Worm (Caenorhabditis elegans) whole organism, young adult: ENCODE measurements around the gene srx-48.

Source experiments
- B0035.1 ChIP-seq: sonication (generic microtip); optimal IDR thresholded peaks from 2 replicates; lab custom pipeline; 2016; ENCODE audit warnings: missing genetic modification characterization, mild to moderate bottlenecking, missing compliant biosample characterization, missing genotype, missing genetic modification reagents
- B0336.3 ChIP-seq: fragments of 200-800 bp; sonication (Bioruptor generic); IDR thresholded peaks from 2 replicates; pipeline ENCODE4 v1.3.6; 2022; ENCODE audit warnings: missing genetic modification characterization, missing compliant biosample characterization
- F10E7.11 ChIP-seq: sonication (generic microtip); optimal IDR thresholded peaks from 2 replicates; lab custom pipeline; 2017; ENCODE audit warnings: mild to moderate bottlenecking, missing genetic modification characterization, moderate library complexity, missing compliant biosample characterization
- F49E8.2 ChIP-seq: sonication (generic microtip); optimal IDR thresholded peaks from 3 replicates; lab custom pipeline; 2017; ENCODE audit warnings: missing genetic modification characterization, mild to moderate bottlenecking, missing compliant biosample characterization, antibody characterized with exemption, moderate library complexity; ENCODE audit not compliant: insufficient read depth
- F57A8.1 ChIP-seq: fragments of 200-800 bp; sonication (Bioruptor generic); optimal IDR thresholded peaks from 2 replicates; lab custom pipeline; 2018; ENCODE audit warnings: mild to moderate bottlenecking, missing genetic modification characterization, moderate library complexity, missing compliant biosample characterization
- T07F8.4 ChIP-seq: sonication (generic microtip); optimal IDR thresholded peaks from 2 replicates; lab custom pipeline; 2016; ENCODE audit warnings: mild to moderate bottlenecking, missing genetic modification characterization, moderate library complexity, missing compliant biosample characterization
- T26A5.8 ChIP-seq: sonication (generic microtip); optimal IDR thresholded peaks from 2 replicates; lab custom pipeline; 2016; ENCODE audit warnings: missing genetic modification characterization, missing compliant biosample characterization
- Y79H2A.3 ChIP-seq: fragments of 200-800 bp; sonication (Bioruptor generic); conservative IDR thresholded peaks from 2 replicates; pipeline ENCODE4 v1.3.6; 2022; ENCODE audit warnings: missing genetic modification reagents, missing genetic modification characterization, missing compliant biosample characterization
- ZK185.1 ChIP-seq: sonication (generic microtip); optimal IDR thresholded peaks from 2 replicates; lab custom pipeline; 2016; ENCODE audit warnings: mild to moderate bottlenecking, missing genetic modification characterization, missing compliant biosample characterization; ENCODE audit not compliant: poor library complexity, severe bottlenecking
- atf-7 ChIP-seq: sonication (generic microtip); optimal IDR thresholded peaks from 2 replicates; lab custom pipeline; 2017; ENCODE audit warnings: mild to moderate bottlenecking, missing genetic modification characterization, missing compliant biosample characterization
- athp-1 ChIP-seq: sonication (generic microtip); optimal IDR thresholded peaks from 2 replicates; lab custom pipeline; 2017; ENCODE audit warnings: mild to moderate bottlenecking, missing genetic modification characterization, missing compliant biosample characterization
- attf-6 ChIP-seq: fragments of 200-800 bp; sonication (Bioruptor generic); IDR thresholded peaks from 2 replicates; pipeline ENCODE4 v1.3.6; 2022; ENCODE audit warnings: missing genetic modification reagents, missing genetic modification characterization, missing compliant biosample characterization
- bed-1 ChIP-seq: fragments of 200-800 bp; sonication (Bioruptor generic); IDR thresholded peaks from 2 replicates; pipeline ENCODE4 v1.3.6; 2022; ENCODE audit warnings: missing genetic modification reagents, missing genetic modification characterization, missing compliant biosample characterization
- ccch-3 ChIP-seq: fragments of 200-800 bp; sonication (Bioruptor generic); optimal IDR thresholded peaks from 2 replicates; lab custom pipeline; 2018; ENCODE audit warnings: mild to moderate bottlenecking, missing genetic modification characterization, missing compliant biosample characterization
- cebp-2 ChIP-seq: fragments of 200-800 bp; sonication (Bioruptor generic); IDR thresholded peaks from 2 replicates; pipeline ENCODE4 v1.3.6; 2022; ENCODE audit warnings: missing genetic modification characterization, missing compliant biosample characterization
- ceh-27 ChIP-seq: fragments of 200-800 bp; sonication (Bioruptor generic); optimal IDR thresholded peaks from 2 replicates; lab custom pipeline; 2018; ENCODE audit warnings: mild to moderate bottlenecking, missing genetic modification characterization, moderate library complexity, missing compliant biosample characterization
- ceh-91 ChIP-seq: fragments of 200-800 bp; sonication (Bioruptor generic); IDR thresholded peaks from 2 replicates; pipeline ENCODE4 v1.3.6; 2022; ENCODE audit warnings: missing genetic modification reagents, missing genetic modification characterization, missing compliant biosample characterization
- efl-1 ChIP-seq: fragments of 150-350 bp; optimal IDR thresholded peaks from 2 replicates; lab custom pipeline; 2014; ENCODE audit warnings: missing biosample characterization, missing genetic modification reagents, missing genetic modification characterization
- ekl-4 ChIP-seq: fragments of 200-800 bp; sonication (Bioruptor generic); IDR thresholded peaks from 2 replicates; pipeline ENCODE4 v1.3.6; 2022; ENCODE audit warnings: missing genetic modification reagents, missing genetic modification characterization, missing compliant biosample characterization
- ets-4 ChIP-seq: fragments of 200-800 bp; sonication (Bioruptor generic); optimal IDR thresholded peaks from 2 replicates; lab custom pipeline; 2018; ENCODE audit warnings: mild to moderate bottlenecking, missing genetic modification characterization, missing compliant biosample characterization
- lag-1 ChIP-seq: fragments of 200-800 bp; sonication (Bioruptor generic); IDR thresholded peaks from 2 replicates; pipeline ENCODE4 v1.3.6; 2022; ENCODE audit warnings: missing genetic modification reagents, missing genetic modification characterization, missing compliant biosample characterization
- let-607 ChIP-seq, 2 experiments: fragments of 200-800 bp in 1 of 2; sonication (Bioruptor generic) in 1 of 2; sonication (generic microtip) in 1 of 2; optimal IDR thresholded peaks; 2 replicates each; lab custom pipeline; 2016 to 2018; ENCODE audit warnings: mild to moderate bottlenecking in 2 of 2, missing compliant biosample characterization in 2 of 2, missing genetic modification characterization in 2 of 2, moderate library complexity in 2 of 2, missing genotype in 1 of 2
- lin-40 ChIP-seq: sonication (generic microtip); optimal IDR thresholded peaks from 2 replicates; lab custom pipeline; 2016; ENCODE audit warnings: missing genetic modification characterization, mild to moderate bottlenecking, missing compliant biosample characterization, missing genotype, missing genetic modification reagents
- madf-3 ChIP-seq: fragments of 200-800 bp; sonication (Bioruptor generic); IDR thresholded peaks from 2 replicates; pipeline ENCODE4 v1.3.6; 2022; ENCODE audit warnings: missing genetic modification reagents, missing genetic modification characterization, missing compliant biosample characterization
- mes-4 ChIP-seq: sonication (generic microtip); optimal IDR thresholded peaks from 2 replicates; lab custom pipeline; 2016; ENCODE audit warnings: missing genotype, missing genetic modification characterization, missing compliant biosample characterization
- nhr-27 ChIP-seq: fragments of 200-800 bp; sonication (Bioruptor generic); optimal IDR thresholded peaks from 2 replicates; lab custom pipeline; 2018; ENCODE audit warnings: mild to moderate bottlenecking, missing genetic modification characterization, moderate library complexity, missing compliant biosample characterization
- nhr-80 ChIP-seq: sonication (generic microtip); optimal IDR thresholded peaks from 2 replicates; lab custom pipeline; 2016; ENCODE audit warnings: missing genetic modification characterization, missing compliant biosample characterization
- pha-4 ChIP-seq: fragments of 150-350 bp; sonication (generic microtip); optimal IDR thresholded peaks from 2 replicates; lab custom pipeline; 2014; ENCODE audit warnings: missing biosample characterization, missing genetic modification reagents, missing genetic modification characterization
- rec-8 ChIP-seq, 2 experiments: sonication (generic microtip); optimal IDR thresholded peaks; 2 replicates each; lab custom pipeline; 2016; ENCODE audit warnings: mild to moderate bottlenecking in 2 of 2, missing genetic modification characterization in 2 of 2, missing genetic modification reagents in 2 of 2, missing genotype in 2 of 2, missing biosample characterization in 1 of 2, missing compliant biosample characterization in 1 of 2, moderate library complexity in 1 of 2
- sea-2 ChIP-seq: fragments of 200-800 bp; sonication (Bioruptor generic); IDR thresholded peaks from 2 replicates; pipeline ENCODE4 v1.3.6; 2022; ENCODE audit warnings: missing genetic modification characterization, missing compliant biosample characterization
- snpc-4 ChIP-seq, 5 experiments: fragments of 150-350 bp in 1 of 5; sonication (generic microtip) in 4 of 5; optimal IDR thresholded peaks; 2 replicates each; lab custom pipeline; 2014 to 2018; ENCODE audit warnings: missing genetic modification characterization in 5 of 5, missing biosample characterization in 3 of 5, antibody characterized with exemption in 2 of 5, mild to moderate bottlenecking in 2 of 5, missing compliant biosample characterization in 2 of 5, missing genotype in 2 of 5, moderate library complexity in 2 of 5, missing genetic modification reagents in 1 of 5
- tbp1 ChIP-seq: fragments of 200-800 bp; sonication (Bioruptor generic); optimal IDR thresholded peaks from 2 replicates; lab custom pipeline; 2018; ENCODE audit warnings: mild to moderate bottlenecking, missing genetic modification characterization, missing compliant biosample characterization
- tbx-9 ChIP-seq: sonication (generic microtip); optimal IDR thresholded peaks from 2 replicates; lab custom pipeline; 2016; ENCODE audit warnings: borderline replicate concordance, missing genetic modification characterization, inconsistent platforms, missing compliant biosample characterization
- zfh-2 ChIP-seq: fragments of 200-800 bp; sonication (Bioruptor generic); conservative IDR thresholded peaks from 2 replicates; pipeline ENCODE4 v1.3.6; 2022; ENCODE audit warnings: missing genetic modification reagents, missing genetic modification characterization, missing compliant biosample characterization
- zim-3 ChIP-seq: sonication (generic microtip); optimal IDR thresholded peaks from 2 replicates; lab custom pipeline; 2017; ENCODE audit warnings: mild to moderate bottlenecking, missing genetic modification characterization, moderate library complexity, missing compliant biosample characterization
- ztf-25 ChIP-seq: fragments of 200-800 bp; sonication (Bioruptor generic); IDR thresholded peaks from 2 replicates; pipeline ENCODE4 v1.3.6; 2022; ENCODE audit warnings: missing genetic modification reagents, missing genetic modification characterization, missing compliant biosample characterization
- ztf-3 ChIP-seq: fragments of 200-800 bp; sonication (Bioruptor generic); optimal IDR thresholded peaks from 2 replicates; lab custom pipeline; 2018; ENCODE audit warnings: mild to moderate bottlenecking, missing genetic modification characterization, missing compliant biosample characterization

Gene srx-48

ce11 chrV:15318638-15319037 is 15.1 kb upstream of the srx-48 start, which contains the start of gene nhr-291:
Gene nhr-291, plus strand, starts transcription at chrV:15318961.
- TF ChIP-seq zfh-2, result no peak
- peak; percentile 18 for TF ChIP-seq atf-7 (tag; lab: Kevin White, UChicago)
- no peak for TF ChIP-seq efl-1 (GFP tag; lab: Kevin White, UChicago)
- no peak for TF ChIP-seq B0035.1
- TF ChIP-seq lin-40 (tag; lab: Kevin White, UChicago), result no peak
- TF ChIP-seq nhr-80 (tag; lab: Kevin White, UChicago), result peak; percentile 93
- peak; percentile 89 for TF ChIP-seq pha-4
- no peak for TF ChIP-seq madf-3 (GFP tag; lab: Robert Waterston, UW)
- no peak for TF ChIP-seq bed-1 (GFP tag; lab: Robert Waterston, UW)
- TF ChIP-seq mes-4 (tag; lab: Kevin White, UChicago), result no peak
- TF ChIP-seq ets-4, result peak; percentile 36
- TF ChIP-seq ztf-3, result no peak
- no peak for TF ChIP-seq ceh-91

ce11 chrV:15315827-15316527 is 12.5 kb upstream of the srx-48 start, which contains the start of the genes srt-22 and nhr-246:
Gene srt-22, minus strand, starts transcription at chrV:15315927.
Gene nhr-246, plus strand, starts transcription at chrV:15316477.
- TF ChIP-seq atf-7 (tag; lab: Kevin White, UChicago), result no peak
- no peak for TF ChIP-seq tbx-9 (tag; lab: Kevin White, UChicago)
- no peak for TF ChIP-seq T26A5.8 (tag; lab: Kevin White, UChicago)
- no peak for TF ChIP-seq efl-1 (GFP tag; lab: Kevin White, UChicago)
- TF ChIP-seq ekl-4, result no peak
- TF ChIP-seq B0336.3, result no peak
- no peak for TF ChIP-seq T07F8.4 (tag; lab: Kevin White, UChicago)

DNA sequence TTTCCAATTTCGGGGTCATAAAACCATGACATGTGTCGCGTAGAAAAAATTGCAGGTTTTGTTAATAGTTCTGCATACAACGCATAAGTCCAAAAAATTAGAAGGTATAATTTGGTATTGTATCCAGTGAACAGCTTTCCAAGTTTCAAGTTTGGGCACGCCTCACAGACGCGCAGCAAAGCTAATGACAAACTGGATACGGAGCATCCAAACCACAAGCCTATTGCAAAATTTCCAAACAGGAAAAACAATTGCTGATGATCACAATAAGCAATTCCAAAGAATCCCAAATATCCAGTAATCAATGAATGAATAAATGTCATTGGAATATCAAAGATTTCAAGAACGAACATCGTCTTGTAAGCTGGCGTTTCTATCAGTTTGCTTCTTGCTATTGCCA is 10.0 kb upstream of the srx-48 start:
- TF ChIP-seq F10E7.11 (no peak), sea-2 (GFP tag; lab: Robert Waterston, UW) (no peak), attf-6 (GFP tag; lab: Robert Waterston, UW) (no peak), snpc-4 (GFP tag; optimal IDR thresholded peaks at IDR 0.05; lab: Kevin White, UChicago) (no peak), snpc-4 (tag; optimal IDR thresholded peaks at IDR 0.05; lab: Kevin White, UChicago) (no peak), F57A8.1 (GFP tag; lab: Kevin White, UChicago) (no peak), nhr-27 (no peak), let-607 (tag; optimal IDR thresholded peaks at IDR 0.05; lab: Kevin White, UChicago) (no peak), zim-3 (tag; lab: Kevin White, UChicago) (no peak), ZK185.1 (tag; lab: Kevin White, UChicago) (no peak), cebp-2 (GFP tag; lab: Robert Waterston, UW) (no peak), ceh-27 (GFP tag; lab: Kevin White, UChicago) (no peak), lag-1 (GFP tag; lab: Robert Waterston, UW) (no peak), athp-1 (tag; lab: Kevin White, UChicago) (no peak), rec-8 (tag; optimal IDR thresholded peaks at IDR 0.05; lab: Kevin White, UChicago) (no peak)

DNA sequence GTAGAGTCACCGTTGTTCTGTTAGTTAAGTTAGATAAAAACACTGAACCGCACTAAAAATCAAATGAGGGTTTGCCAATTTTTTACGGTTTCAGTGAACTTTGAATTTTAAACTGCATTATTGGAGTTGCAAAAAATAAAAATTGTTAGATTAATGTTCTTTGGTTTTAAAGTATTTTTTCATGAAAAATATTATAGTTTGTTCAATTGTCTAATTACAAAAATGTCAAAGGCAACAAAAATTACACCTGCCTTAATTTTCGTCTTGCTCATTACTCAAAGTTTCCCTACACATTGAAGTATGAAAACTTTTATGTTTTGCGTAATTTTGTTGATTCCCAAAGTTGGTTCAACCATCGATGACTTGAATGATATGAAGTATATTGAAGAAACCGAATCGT is 7.3 kb upstream of the srx-48 start, which contains the start of gene irld-62:
Gene irld-62, plus strand, starts transcription at position 301 of the 400 bp plus-strand sequence.
- TF ChIP-seq F49E8.2 (tag; lab: Kevin White, UChicago) (no peak), ZK185.1 (tag; lab: Kevin White, UChicago) (no peak), Y79H2A.3 (no peak), ztf-25 (no peak), tbp1 (GFP tag; lab: Kevin White, UChicago) (no peak), ccch-3 (no peak), zfh-2 (no peak)
